Fruit fly (Drosophila melanogaster): ENCODE data around the gene qua.

- TF ChIP-seq psq (optimal IDR thresholded peaks at IDR 0.05): no peak
- no peak for TF ChIP-seq pan (optimal IDR thresholded peaks at IDR 0.05)
- TF ChIP-seq usp (GFP tag; optimal IDR thresholded peaks at IDR 0.05): no peak
These were observed 26.4 kb downstream of the qua start for dm6 chr2L:17470630-17471029.
